Worm (Caenorhabditis elegans) whole organism, mixed stage, embryonic: ENCODE measurements around the gene C18B10.6.

Experiments used
- M03D4.4 ChIP-seq: sonication (generic microtip); optimal IDR thresholded peaks from 2 replicates; lab custom pipeline; 2017; ENCODE audit warnings: mild to moderate bottlenecking, missing genetic modification characterization, missing compliant biosample characterization
- blmp-1 ChIP-seq: fragments of 150-350 bp; optimal IDR thresholded peaks from 2 replicates; lab custom pipeline; 2014; ENCODE audit warnings: missing biosample characterization, missing genetic modification characterization
- ceh-39 ChIP-seq: fragments of 150-350 bp; optimal IDR thresholded peaks from 2 replicates; lab custom pipeline; 2014; ENCODE audit warnings: missing biosample characterization, missing genetic modification characterization
- ceh-43 ChIP-seq: fragments of 200-800 bp; sonication (Bioruptor generic); optimal IDR thresholded peaks from 2 replicates; lab custom pipeline; 2018; ENCODE audit warnings: mild to moderate bottlenecking, missing genetic modification characterization, moderate library complexity, missing compliant biosample characterization
- ceh-83 ChIP-seq: fragments of 200-800 bp; sonication (Bioruptor generic); optimal IDR thresholded peaks from 2 replicates; lab custom pipeline; 2018; ENCODE audit warnings: mild to moderate bottlenecking, missing genetic modification characterization, missing compliant biosample characterization
- ces-1 ChIP-seq: fragments of 150-350 bp; optimal IDR thresholded peaks from 2 replicates; lab custom pipeline; 2014; ENCODE audit warnings: missing biosample characterization, missing genetic modification reagents, missing genetic modification characterization
- cnd-1 ChIP-seq: fragments of 200-800 bp; sonication (Bioruptor generic); optimal IDR thresholded peaks from 2 replicates; lab custom pipeline; 2018; ENCODE audit warnings: mild to moderate bottlenecking, missing genetic modification characterization, missing compliant biosample characterization
- drap-1 ChIP-seq: fragments of 200-800 bp; sonication (Bioruptor generic); optimal IDR thresholded peaks from 3 replicates; lab custom pipeline; 2018; ENCODE audit warnings: mild to moderate bottlenecking, missing genetic modification characterization, missing compliant biosample characterization
- elt-1 ChIP-seq: sonication (generic microtip); optimal IDR thresholded peaks from 2 replicates; lab custom pipeline; 2017; ENCODE audit warnings: missing genetic modification characterization, mild to moderate bottlenecking, missing compliant biosample characterization, antibody characterized with exemption, moderate library complexity, borderline replicate concordance; ENCODE audit not compliant: insufficient read depth
- elt-3 ChIP-seq: fragments of 150-350 bp; optimal IDR thresholded peaks from 2 replicates; lab custom pipeline; 2014; ENCODE audit warnings: missing biosample characterization, missing genetic modification characterization
- flh-1 ChIP-seq: fragments of 200-800 bp; sonication (Bioruptor generic); optimal IDR thresholded peaks from 2 replicates; lab custom pipeline; 2018; ENCODE audit warnings: mild to moderate bottlenecking, missing genetic modification characterization, moderate library complexity, missing compliant biosample characterization
- ham-2 ChIP-seq: fragments of 200-800 bp; sonication (Bioruptor generic); optimal IDR thresholded peaks from 2 replicates; lab custom pipeline; 2018; ENCODE audit warnings: mild to moderate bottlenecking, missing genetic modification characterization, missing compliant biosample characterization
- hlh-1 ChIP-seq: fragments of 150-350 bp; optimal IDR thresholded peaks from 2 replicates; lab custom pipeline; 2014; ENCODE audit warnings: missing biosample characterization, missing genetic modification reagents, missing genetic modification characterization
- lsy-2 ChIP-seq: fragments of 150-350 bp; optimal IDR thresholded peaks from 2 replicates; lab custom pipeline; 2014; ENCODE audit warnings: missing biosample characterization, missing genetic modification characterization
- mab-5 ChIP-seq: fragments of 150-350 bp; optimal IDR thresholded peaks from 2 replicates; lab custom pipeline; 2014; ENCODE audit warnings: missing biosample characterization, missing genetic modification characterization
- mep-1 ChIP-seq: fragments of 150-350 bp; optimal IDR thresholded peaks from 2 replicates; lab custom pipeline; 2017; ENCODE audit warnings: missing biosample characterization, missing genetic modification reagents, missing genetic modification characterization, inconsistent platforms
- mls-2 ChIP-seq: sonication (generic microtip); optimal IDR thresholded peaks from 2 replicates; lab custom pipeline; 2016; ENCODE audit warnings: mild to moderate bottlenecking, missing genetic modification characterization, moderate library complexity, missing compliant biosample characterization
- nhr-12 ChIP-seq: fragments of 150-350 bp; optimal IDR thresholded peaks from 2 replicates; lab custom pipeline; 2014; ENCODE audit warnings: missing biosample characterization, missing genetic modification characterization
- nhr-2 ChIP-seq: fragments of 150-350 bp; optimal IDR thresholded peaks from 2 replicates; lab custom pipeline; 2014; ENCODE audit warnings: missing biosample characterization, missing genetic modification characterization
- nhr-237 ChIP-seq: fragments of 150-350 bp; optimal IDR thresholded peaks from 2 replicates; lab custom pipeline; 2014; ENCODE audit warnings: missing biosample characterization, missing genetic modification characterization
- nhr-28 ChIP-seq: fragments of 150-350 bp; optimal IDR thresholded peaks from 2 replicates; lab custom pipeline; 2014; ENCODE audit warnings: missing biosample characterization, missing genetic modification characterization
- nhr-76 ChIP-seq: sonication (generic microtip); optimal IDR thresholded peaks from 2 replicates; lab custom pipeline; 2017; ENCODE audit warnings: missing biosample characterization, missing genetic modification characterization
- pha-4 ChIP-seq: fragments of 150-350 bp; optimal IDR thresholded peaks from 2 replicates; lab custom pipeline; 2018; ENCODE audit warnings: missing biosample characterization, missing genetic modification reagents, missing genetic modification characterization
- sem-2 ChIP-seq: fragments of 200-800 bp; sonication (Bioruptor generic); optimal IDR thresholded peaks from 2 replicates; lab custom pipeline; 2018; ENCODE audit warnings: mild to moderate bottlenecking, missing genetic modification characterization, missing compliant biosample characterization
- snpc-4 ChIP-seq: fragments of 150-350 bp; optimal IDR thresholded peaks from 2 replicates; lab custom pipeline; 2014; ENCODE audit warnings: missing biosample characterization, missing genetic modification characterization
- sptf-1 ChIP-seq: sonication (generic microtip); optimal IDR thresholded peaks from 2 replicates; lab custom pipeline; 2017; ENCODE audit warnings: mild to moderate bottlenecking, missing genetic modification characterization, moderate library complexity, missing compliant biosample characterization
- tbx-8 ChIP-seq: fragments of 200-800 bp; sonication (Bioruptor generic); optimal IDR thresholded peaks from 2 replicates; lab custom pipeline; 2018; ENCODE audit warnings: mild to moderate bottlenecking, missing genetic modification characterization, moderate library complexity, missing compliant biosample characterization
- unc-120 ChIP-seq: sonication (generic microtip); optimal IDR thresholded peaks from 2 replicates; lab custom pipeline; 2017; ENCODE audit warnings: missing genetic modification characterization, missing compliant biosample characterization; ENCODE audit not compliant: poor library complexity, severe bottlenecking
- unc-39 ChIP-seq: fragments of 150-350 bp; optimal IDR thresholded peaks from 2 replicates; lab custom pipeline; 2014; ENCODE audit warnings: missing biosample characterization, missing genetic modification characterization
- unc-62 ChIP-seq: fragments of 150-350 bp; optimal IDR thresholded peaks from 2 replicates; lab custom pipeline; 2014; ENCODE audit warnings: missing biosample characterization, missing genetic modification reagents, missing genetic modification characterization
- zip-8 ChIP-seq: fragments of 150-350 bp; optimal IDR thresholded peaks from 2 replicates; lab custom pipeline; 2014; ENCODE audit warnings: missing biosample characterization, missing genetic modification characterization
- ztf-11 ChIP-seq: fragments of 150-350 bp; optimal IDR thresholded peaks from 2 replicates; lab custom pipeline; 2014; ENCODE audit warnings: missing biosample characterization, missing genetic modification characterization

The C18B10.6 gene

DNA sequence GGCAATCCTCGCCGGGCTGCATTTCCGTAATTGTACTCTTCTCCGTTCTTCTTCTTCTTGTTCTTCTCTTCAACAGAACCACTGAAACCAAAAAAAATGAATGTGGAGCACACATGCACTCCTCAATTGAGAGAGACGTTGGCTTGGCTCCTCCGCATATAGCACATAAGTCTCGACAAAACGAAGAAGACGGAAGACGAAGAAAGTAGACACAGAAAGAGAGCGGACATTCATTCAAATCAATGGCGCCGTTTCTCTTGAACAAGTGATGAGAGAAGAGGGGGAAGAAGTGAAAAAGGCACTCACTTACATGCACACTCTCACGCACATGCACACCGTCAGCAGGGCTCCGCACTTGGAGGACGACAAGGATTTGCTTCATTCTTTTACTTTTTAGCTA, 43.3 kb downstream of the C18B10.6 start, which contains the start of gene F25E5.9:
Gene F25E5.9 (minus strand): TSS at position 382 of the 400 bp plus-strand sequence.
- TF ChIP-seq pha-4 (tag; lab: Kevin White, UChicago) (no peak), drap-1 (GFP tag; lab: Kevin White, UChicago) (no peak), nhr-76 (no peak), ces-1 (GFP tag; lab: Kevin White, UChicago) (no peak), zip-8 (no peak)

DNA sequence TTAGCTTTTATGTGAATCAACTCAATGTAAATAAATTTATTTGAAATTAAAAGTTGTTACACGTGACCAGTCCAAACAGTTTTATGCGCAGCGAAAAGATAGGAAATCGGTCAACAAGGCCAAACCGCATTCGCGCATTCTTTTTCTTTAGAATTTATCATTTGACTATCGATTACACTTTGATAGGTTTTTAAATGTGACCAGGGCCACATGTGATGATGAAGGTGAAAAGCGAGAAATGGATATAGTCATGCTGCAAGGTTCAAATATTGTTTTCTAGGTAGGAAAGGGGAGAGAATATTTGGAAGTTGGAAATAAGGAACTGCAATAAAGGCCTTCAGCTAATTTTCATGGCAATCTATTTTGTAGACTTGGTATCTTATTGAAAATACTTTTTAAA, 43.9 kb downstream of the C18B10.6 start:
- TF ChIP-seq mls-2 (tag; lab: Kevin White, UChicago) (no peak), sem-2 (GFP tag; lab: Kevin White, UChicago) (no peak), pha-4 (tag; lab: Kevin White, UChicago) (no peak), nhr-12 (tag; lab: Kevin White, UChicago) (no peak)

DNA sequence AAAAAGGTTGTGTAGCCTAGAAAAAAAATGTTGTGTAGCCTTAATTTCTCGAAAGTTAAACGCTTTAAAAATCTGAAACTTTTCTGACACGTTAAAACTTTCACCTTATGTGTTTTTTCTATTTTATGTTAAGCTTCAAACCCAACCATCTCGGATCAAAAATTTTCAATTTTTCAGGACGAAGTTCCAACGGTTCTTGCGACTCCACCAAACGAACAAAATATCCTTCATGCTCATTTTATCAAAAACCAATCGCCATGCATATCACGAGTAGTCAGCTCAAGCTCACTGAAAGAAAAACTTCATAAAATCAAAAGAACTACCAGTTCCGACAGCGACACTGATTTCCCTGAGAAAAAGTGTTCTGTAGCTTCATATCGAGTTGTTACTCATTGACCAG, 44.3 kb downstream of the C18B10.6 start:
- TF ChIP-seq cnd-1 (tag; lab: Kevin White, UChicago) (no peak), ztf-11 (no peak), sem-2 (GFP tag; lab: Kevin White, UChicago) (no peak), unc-62 (GFP tag; lab: Kevin White, UChicago) (no peak), hlh-1 (tag; lab: Kevin White, UChicago) (no peak), elt-1 (no peak), unc-120 (no peak), mep-1 (tag; lab: Kevin White, UChicago) (no peak), mls-2 (tag; lab: Kevin White, UChicago) (no peak), nhr-237 (no peak), zip-8 (no peak), flh-1 (GFP tag; lab: Kevin White, UChicago) (no peak), ces-1 (GFP tag; lab: Kevin White, UChicago) (no peak), unc-39 (tag; lab: Kevin White, UChicago) (no peak), ceh-43 (no peak)

DNA sequence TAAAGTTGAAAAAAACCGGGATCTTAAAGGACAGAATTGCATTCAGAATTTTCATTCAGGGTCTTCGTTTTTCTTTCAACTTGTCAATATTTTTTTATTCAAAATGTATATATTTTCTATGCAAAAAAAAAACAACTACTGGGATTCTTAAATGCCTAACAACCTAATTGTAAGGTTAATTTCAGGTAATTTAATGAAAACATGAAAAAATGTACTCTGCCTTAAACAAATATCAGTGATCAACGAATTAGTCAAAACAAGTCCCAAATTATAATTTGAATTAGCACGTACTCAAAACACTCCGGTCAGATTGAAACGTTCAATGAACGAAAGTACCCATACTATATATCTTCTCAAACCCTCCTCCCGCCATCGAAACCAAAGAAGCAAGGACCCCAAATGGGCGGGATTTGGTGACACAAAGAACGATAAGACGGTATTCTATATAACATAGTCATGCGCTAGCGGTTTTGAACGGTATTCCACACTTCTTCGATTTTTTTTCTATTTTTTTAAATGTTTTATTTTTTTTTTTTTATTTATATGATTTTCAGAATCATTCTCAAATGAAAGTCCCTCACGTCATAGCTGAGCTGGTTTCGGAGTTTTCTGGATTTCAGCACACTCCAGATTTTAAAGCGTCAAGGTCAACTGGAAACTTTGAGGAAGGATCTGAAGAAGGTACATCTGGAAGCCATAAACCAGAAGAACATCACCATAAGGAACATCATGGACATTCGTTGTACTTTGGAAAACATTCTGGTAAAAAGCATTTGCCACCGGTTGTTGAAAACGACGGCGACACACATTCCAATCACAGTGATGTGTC, 45.3 kb downstream of the C18B10.6 start, which contains the start of the genes ddo-2 and F25E5.8:
Gene ddo-2 (minus strand): TSS at position 330 of the 829 bp plus-strand sequence.
Gene F25E5.8 (plus strand): TSS at position 555 of the 829 bp plus-strand sequence.
- TF ChIP-seq snpc-4 (no peak), unc-120 (no peak), ces-1 (GFP tag; lab: Kevin White, UChicago) (no peak), elt-1 (no peak), nhr-12 (tag; lab: Kevin White, UChicago) (no peak), ceh-39 (tag; lab: Kevin White, UChicago) (no peak), nhr-76 (no peak)

DNA sequence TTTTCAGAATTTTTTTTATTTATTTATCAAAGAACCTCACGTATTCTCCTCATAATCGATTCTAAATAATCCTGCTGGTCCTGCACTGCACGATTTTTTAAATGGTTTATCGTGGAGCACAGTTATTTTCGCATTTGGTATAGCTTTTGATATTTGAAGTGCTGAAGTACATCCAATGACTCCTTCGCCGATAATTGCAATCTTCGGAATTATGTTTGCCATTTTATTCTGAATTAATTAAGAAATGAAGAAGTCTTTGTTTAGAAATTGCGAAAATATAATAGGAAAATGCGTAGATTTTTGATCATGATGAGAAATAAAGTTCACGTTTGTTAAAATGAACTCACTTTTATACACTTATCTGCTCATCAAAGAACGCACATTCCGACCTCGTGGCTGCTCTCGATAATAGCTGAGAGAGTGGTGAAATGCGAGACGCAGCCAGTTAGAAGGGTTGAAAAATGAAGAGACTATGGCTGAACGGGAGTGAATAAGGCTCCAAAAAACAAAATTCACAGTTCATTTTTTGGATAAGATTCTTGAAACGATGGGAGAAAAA, 46.0 kb downstream of the C18B10.6 start:
- TF ChIP-seq sptf-1 (tag; lab: Kevin White, UChicago) (no peak), elt-1 (no peak), nhr-12 (tag; lab: Kevin White, UChicago) (no peak)
- TF ChIP-seq, all 35 proteins: peak for 0

DNA sequence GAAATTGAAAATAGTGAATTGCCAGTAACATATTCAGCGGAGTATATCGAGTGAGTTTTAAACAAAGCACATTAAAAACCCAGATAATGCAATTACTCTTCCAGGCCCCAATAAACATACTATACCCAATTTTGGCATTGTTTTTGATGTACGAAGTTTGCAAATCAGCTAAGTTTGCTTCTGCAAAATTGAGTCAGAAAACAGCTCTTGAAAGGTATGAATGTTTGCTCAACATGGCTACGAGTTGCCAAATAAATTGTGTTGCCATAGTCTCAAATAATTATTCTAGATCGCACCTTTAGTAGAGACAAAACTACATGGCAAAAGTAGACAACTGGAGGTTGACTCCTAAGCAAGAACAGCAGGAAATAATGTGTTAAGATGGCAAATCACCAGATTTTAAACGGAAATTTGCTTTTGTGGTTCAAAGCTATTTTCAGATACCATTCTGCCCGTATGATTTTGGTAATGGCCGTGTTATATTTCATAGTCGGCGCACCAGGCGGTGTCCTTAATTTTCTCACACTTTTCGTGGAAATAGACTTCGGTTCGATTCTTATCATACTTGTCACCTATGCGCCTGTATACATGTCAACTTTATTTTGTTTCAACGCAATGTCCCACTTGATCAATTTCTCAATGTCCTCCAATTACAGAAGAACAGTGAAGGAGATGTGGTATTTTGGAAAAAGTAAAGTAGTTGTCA, 48.3 kb downstream of the C18B10.6 start:
- TF ChIP-seq nhr-76 (no peak), unc-120 (no peak), cnd-1 (tag; lab: Kevin White, UChicago) (no peak), ztf-11 (no peak), blmp-1 (tag; lab: Kevin White, UChicago) (no peak), ces-1 (GFP tag; lab: Kevin White, UChicago) (no peak), M03D4.4 (tag; lab: Kevin White, UChicago) (no peak), ceh-43 (no peak), lsy-2 (tag; lab: Kevin White, UChicago) (no peak), elt-3 (tag; lab: Kevin White, UChicago) (no peak), sem-2 (GFP tag; lab: Kevin White, UChicago) (no peak), ceh-83 (GFP tag; lab: Kevin White, UChicago) (no peak), unc-39 (tag; lab: Kevin White, UChicago) (no peak), tbx-8 (no peak), mab-5 (no peak), nhr-28 (tag; lab: Kevin White, UChicago) (no peak), ham-2 (GFP tag; lab: Kevin White, UChicago) (no peak), nhr-2 (tag; lab: Kevin White, UChicago) (no peak), nhr-12 (tag; lab: Kevin White, UChicago) (no peak)
